Worm (Caenorhabditis elegans) whole organism, L2 larva: Measurements from ENCODE around the gene C46F9.5.
A peak's percentile ranks its signal among the peaks of the same experiment; 100 is the strongest.

Experiments used
- C34F6.9 ChIP-seq: fragments of 150-350 bp; optimal IDR thresholded peaks from 2 replicates; lab custom pipeline; 2014; ENCODE audit warnings: missing biosample characterization, missing genetic modification characterization
- R02D3.7 ChIP-seq: fragments of 150-350 bp; optimal IDR thresholded peaks from 2 replicates; lab custom pipeline; 2014; ENCODE audit warnings: missing biosample characterization, missing genetic modification characterization
- ZK546.5 ChIP-seq: sonication (generic microtip); optimal IDR thresholded peaks from 2 replicates; lab custom pipeline; 2017; ENCODE audit warnings: missing biosample characterization, missing genetic modification characterization
- alr-1 ChIP-seq: fragments of 150-350 bp; optimal IDR thresholded peaks from 2 replicates; lab custom pipeline; 2014; ENCODE audit warnings: missing biosample characterization, missing genetic modification characterization
- aly-2 ChIP-seq: fragments of 150-350 bp; optimal IDR thresholded peaks from 2 replicates; lab custom pipeline; 2014; ENCODE audit warnings: missing biosample characterization, missing genetic modification characterization
- ama-1 ChIP-seq: fragments of 150-350 bp; optimal IDR thresholded peaks from 2 replicates; lab custom pipeline; 2018; ENCODE audit warnings: inconsistent platforms
- blmp-1 ChIP-seq: sonication (generic microtip); optimal IDR thresholded peaks from 2 replicates; lab custom pipeline; 2017; ENCODE audit warnings: missing genetic modification characterization, mild to moderate bottlenecking, missing compliant biosample characterization, antibody characterized with exemption, moderate library complexity; ENCODE audit not compliant: insufficient read depth
- ceh-16 ChIP-seq: fragments of 150-350 bp; optimal IDR thresholded peaks from 2 replicates; lab custom pipeline; 2014; ENCODE audit warnings: missing biosample characterization, missing genetic modification characterization
- ceh-82 ChIP-seq: fragments of 150-350 bp; optimal IDR thresholded peaks from 2 replicates; lab custom pipeline; 2014; ENCODE audit warnings: missing biosample characterization, missing genetic modification characterization
- crh-2 ChIP-seq: sonication (generic microtip); optimal IDR thresholded peaks from 2 replicates; lab custom pipeline; 2017; ENCODE audit warnings: missing biosample characterization, missing genetic modification characterization
- dmd-4 ChIP-seq: sonication (generic microtip); optimal IDR thresholded peaks from 2 replicates; lab custom pipeline; 2017; ENCODE audit warnings: missing biosample characterization, missing genetic modification characterization
- egl-27 ChIP-seq: sonication (generic microtip); optimal IDR thresholded peaks from 3 replicates; lab custom pipeline; 2017; ENCODE audit warnings: missing biosample characterization, missing genetic modification reagents, missing genetic modification characterization
- elt-1 ChIP-seq: fragments of 150-350 bp; optimal IDR thresholded peaks from 2 replicates; lab custom pipeline; 2014; ENCODE audit warnings: missing biosample characterization, missing genetic modification characterization
- elt-3 ChIP-seq: sonication (generic microtip); optimal IDR thresholded peaks from 2 replicates; lab custom pipeline; 2017; ENCODE audit warnings: missing biosample characterization, missing genetic modification characterization
- fos-1 ChIP-seq: fragments of 150-350 bp; optimal IDR thresholded peaks from 2 replicates; lab custom pipeline; 2014; ENCODE audit warnings: missing biosample characterization, missing genetic modification characterization
- lin-11 ChIP-seq: fragments of 150-350 bp; sonication (generic microtip); optimal IDR thresholded peaks from 2 replicates; lab custom pipeline; 2014; ENCODE audit warnings: missing biosample characterization, missing genetic modification characterization, inconsistent platforms, mixed read lengths
- lin-13 ChIP-seq: fragments of 150-350 bp; optimal IDR thresholded peaks from 2 replicates; lab custom pipeline; 2014; ENCODE audit warnings: missing biosample characterization, missing genetic modification reagents, missing genetic modification characterization
- lin-39 ChIP-seq: fragments of 150-350 bp; optimal IDR thresholded peaks from 2 replicates; lab custom pipeline; 2014; ENCODE audit warnings: missing biosample characterization, missing genetic modification reagents, missing genetic modification characterization
- lsy-2 ChIP-seq, 2 experiments: fragments of 150-350 bp in 1 of 2; sonication (generic microtip) in 1 of 2; optimal IDR thresholded peaks; 2 replicates each; lab custom pipeline; 2014 to 2017; ENCODE audit warnings: missing biosample characterization in 2 of 2, missing genetic modification characterization in 2 of 2
- mab-5 ChIP-seq: fragments of 150-350 bp; optimal IDR thresholded peaks from 2 replicates; lab custom pipeline; 2014; ENCODE audit warnings: missing biosample characterization, missing genetic modification characterization
- nhr-11 ChIP-seq: fragments of 150-350 bp; optimal IDR thresholded peaks from 2 replicates; lab custom pipeline; 2014; ENCODE audit warnings: missing biosample characterization, missing genetic modification characterization
- nhr-12 ChIP-seq: fragments of 150-350 bp; optimal IDR thresholded peaks from 2 replicates; lab custom pipeline; 2014; ENCODE audit warnings: missing biosample characterization, missing genetic modification characterization
- nhr-129 ChIP-seq: fragments of 150-350 bp; optimal IDR thresholded peaks from 2 replicates; lab custom pipeline; 2014; ENCODE audit warnings: missing biosample characterization, missing genetic modification characterization
- nhr-21 ChIP-seq: fragments of 150-350 bp; optimal IDR thresholded peaks from 2 replicates; lab custom pipeline; 2014; ENCODE audit warnings: missing biosample characterization, missing genetic modification characterization
- nhr-237 ChIP-seq: fragments of 150-350 bp; optimal IDR thresholded peaks from 2 replicates; lab custom pipeline; 2014; ENCODE audit warnings: missing biosample characterization, missing genetic modification characterization
- nhr-6 ChIP-seq: fragments of 150-350 bp; optimal IDR thresholded peaks from 2 replicates; lab custom pipeline; 2014; ENCODE audit warnings: missing biosample characterization, missing genetic modification characterization
- nhr-77 ChIP-seq: fragments of 150-350 bp; optimal IDR thresholded peaks from 2 replicates; lab custom pipeline; 2014; ENCODE audit warnings: missing biosample characterization, missing genetic modification characterization
- peb-1 ChIP-seq: fragments of 150-350 bp; optimal IDR thresholded peaks from 2 replicates; lab custom pipeline; 2014; ENCODE audit warnings: missing biosample characterization, missing genetic modification characterization
- sem-4 ChIP-seq: fragments of 150-350 bp; optimal IDR thresholded peaks from 2 replicates; lab custom pipeline; 2014; ENCODE audit warnings: missing biosample characterization, missing genetic modification reagents, missing genetic modification characterization
- skn-1 ChIP-seq: sonication (generic microtip); optimal IDR thresholded peaks from 2 replicates; lab custom pipeline; 2017; ENCODE audit warnings: missing biosample characterization, missing genetic modification characterization
- sma-9 ChIP-seq, 2 experiments: fragments of 150-350 bp in 1 of 2; sonication (generic microtip) in 1 of 2; optimal IDR thresholded peaks; 2 replicates each; lab custom pipeline; 2014 to 2016; ENCODE audit warnings: missing genetic modification characterization in 2 of 2, mild to moderate bottlenecking in 1 of 2, missing biosample characterization in 1 of 2, missing compliant biosample characterization in 1 of 2, missing genetic modification reagents in 1 of 2, moderate library complexity in 1 of 2
- snpc-4 ChIP-seq: fragments of 150-350 bp; optimal IDR thresholded peaks from 2 replicates; lab custom pipeline; 2014; ENCODE audit warnings: missing biosample characterization, missing genetic modification characterization
- unc-39 ChIP-seq: fragments of 150-350 bp; optimal IDR thresholded peaks from 2 replicates; lab custom pipeline; 2014; ENCODE audit warnings: missing biosample characterization, missing genetic modification characterization
- unc-55 ChIP-seq: fragments of 150-350 bp; sonication (generic microtip); optimal IDR thresholded peaks from 3 replicates; lab custom pipeline; 2014; ENCODE audit warnings: missing biosample characterization, missing genetic modification reagents, missing genetic modification characterization
- zag-1 ChIP-seq: fragments of 150-350 bp; optimal IDR thresholded peaks from 2 replicates; lab custom pipeline; 2014; ENCODE audit warnings: missing biosample characterization, missing genetic modification characterization
- ztf-1 ChIP-seq: fragments of 200-800 bp; sonication (Bioruptor generic); conservative IDR thresholded peaks from 2 replicates; pipeline ENCODE4 v1.3.6; 2022; ENCODE audit warnings: missing genetic modification characterization, missing compliant biosample characterization
- ztf-11 ChIP-seq: sonication (generic microtip); optimal IDR thresholded peaks from 2 replicates; lab custom pipeline; 2017; ENCODE audit warnings: missing biosample characterization, missing genetic modification characterization

C46F9.5 gene

DNA sequence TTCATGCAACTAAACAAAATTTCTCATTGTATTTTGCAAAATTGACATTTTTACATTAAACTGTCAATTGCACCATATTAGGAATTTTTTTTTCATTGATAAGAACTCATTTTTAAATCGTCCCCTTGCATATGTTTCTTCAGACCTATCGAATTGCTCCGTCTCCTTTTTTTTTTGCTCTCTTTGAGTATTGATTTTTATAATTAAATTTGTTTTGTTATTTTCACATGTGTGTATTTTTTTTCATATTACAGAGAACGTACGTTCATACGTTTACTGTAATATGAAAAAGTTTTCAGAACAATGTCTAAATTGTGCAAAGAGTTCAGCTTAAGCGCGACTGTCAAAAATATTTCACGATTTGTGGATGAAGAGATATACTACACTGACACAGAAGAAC lies 26.3 kb upstream of the C46F9.5 start, which contains the start of gene math-14:
math-14 (plus strand) TSS at position 301 of the 400 bp plus-strand sequence.
- TF ChIP-seq egl-27 (no peak), lin-39 (tag; lab: Kevin White, UChicago) (no peak), unc-55 (GFP tag; lab: Kevin White, UChicago) (no peak), crh-2 (tag; lab: Kevin White, UChicago) (no peak), nhr-6 (tag; lab: Kevin White, UChicago) (no peak), peb-1 (no peak), sem-4 (tag; lab: Kevin White, UChicago) (no peak), ceh-82 (tag; lab: Kevin White, UChicago) (no peak), sma-9 (GFP tag; optimal IDR thresholded peaks at IDR 0.05; lab: Kevin White, UChicago) (no peak), sma-9 (tag; optimal IDR thresholded peaks at IDR 0.05; lab: Kevin White, UChicago) (no peak), elt-3 (tag; lab: Kevin White, UChicago) (no peak)

DNA sequence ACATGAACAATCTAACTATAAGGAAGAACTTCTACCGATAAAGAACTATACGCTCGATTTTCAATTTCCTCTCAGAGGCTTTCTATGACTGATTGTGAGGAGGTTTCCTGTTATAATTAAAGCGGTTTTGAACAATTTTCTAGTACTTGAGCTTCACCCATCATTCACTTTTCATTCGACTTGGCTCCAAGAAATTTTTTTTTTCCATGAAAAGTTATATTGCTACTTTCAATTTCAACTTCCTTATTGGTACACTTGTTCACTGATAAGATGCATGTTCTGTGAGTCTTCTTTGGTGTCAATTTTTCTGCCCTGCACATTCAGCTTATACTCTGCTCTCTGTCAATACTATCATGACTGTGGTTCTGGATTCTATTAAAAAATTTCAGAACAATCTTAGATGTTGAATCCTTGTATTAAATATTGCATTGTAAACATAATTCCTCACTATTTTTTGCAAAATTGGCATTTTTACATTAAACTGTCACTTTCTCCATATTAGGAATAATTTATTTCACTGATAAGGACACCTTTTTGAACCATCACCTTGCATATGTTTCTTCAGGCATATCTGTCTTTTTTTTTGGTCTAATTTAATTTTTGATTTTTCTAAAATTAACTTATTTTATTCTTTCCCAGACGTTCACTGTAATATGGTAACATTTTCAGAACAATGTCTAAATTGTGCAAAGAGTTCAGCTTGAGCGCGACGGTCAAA lies 24.3 kb upstream of the C46F9.5 start, which contains the start of gene math-10:
math-10 (plus strand) TSS at position 668 of the 718 bp plus-strand sequence.
- TF ChIP-seq nhr-12 (tag; lab: Kevin White, UChicago) (no peak), fos-1 (tag; lab: Kevin White, UChicago) (peak; percentile 24), crh-2 (tag; lab: Kevin White, UChicago) (peak; percentile 7), blmp-1 (tag; lab: Kevin White, UChicago) (no peak)
- TF ChIP-seq, all 48 proteins: peak for 2

ce11 chrII:1875658-1876057 lies 19.7 kb upstream of the C46F9.5 start, which contains the start of gene math-13:
math-13 (plus strand) TSS chrII:1875958.
- TF ChIP-seq elt-1 (tag; lab: Kevin White, UChicago) (no peak), lin-39 (tag; lab: Kevin White, UChicago) (no peak), nhr-129 (tag; lab: Kevin White, UChicago) (no peak), mab-5 (tag; lab: Kevin White, UChicago) (no peak), nhr-77 (tag; lab: Kevin White, UChicago) (no peak), lsy-2 (tag; optimal IDR thresholded peaks at IDR 0.05; lab: Kevin White, UChicago) (no peak), nhr-12 (tag; lab: Kevin White, UChicago) (no peak), ztf-11 (tag; lab: Kevin White, UChicago) (no peak), C34F6.9 (tag; lab: Kevin White, UChicago) (no peak)
- TF ChIP-seq, all 48 proteins: peak for 0

- TF ChIP-seq nhr-129 (tag; lab: Kevin White, UChicago), result no peak
- TF ChIP-seq lsy-2 (tag; optimal IDR thresholded peaks at IDR 0.05; lab: Kevin White, UChicago), result no peak
- TF ChIP-seq sem-4 (tag; lab: Kevin White, UChicago), result no peak
- TF ChIP-seq lin-11 (tag; lab: Kevin White, UChicago), result no peak
- TF ChIP-seq lin-13 (GFP tag; lab: Kevin White, UChicago), result no peak
- no peak for TF ChIP-seq nhr-6 (tag; lab: Kevin White, UChicago)
- TF ChIP-seq crh-2 (tag; lab: Kevin White, UChicago), result no peak
- TF ChIP-seq skn-1 (tag; lab: Kevin White, UChicago), result no peak
- TF ChIP-seq aly-2 (tag; lab: Kevin White, UChicago), result no peak
- no peak for TF ChIP-seq alr-1 (tag; lab: Kevin White, UChicago)
- no peak for TF ChIP-seq R02D3.7
- TF ChIP-seq nhr-77 (tag; lab: Kevin White, UChicago), result no peak
- no peak for TF ChIP-seq unc-39 (tag; lab: Kevin White, UChicago)
- TF ChIP-seq nhr-11 (tag; lab: Kevin White, UChicago), result no peak
- TF ChIP-seq ama-1 (lab: Kevin White, UChicago), result no peak
These were observed 16.7 kb upstream of the C46F9.5 start, which contains the start of gene math-16 for ce11 chrII:1878663-1879062. math-16 (minus strand) TSS chrII:1878763.

DNA sequence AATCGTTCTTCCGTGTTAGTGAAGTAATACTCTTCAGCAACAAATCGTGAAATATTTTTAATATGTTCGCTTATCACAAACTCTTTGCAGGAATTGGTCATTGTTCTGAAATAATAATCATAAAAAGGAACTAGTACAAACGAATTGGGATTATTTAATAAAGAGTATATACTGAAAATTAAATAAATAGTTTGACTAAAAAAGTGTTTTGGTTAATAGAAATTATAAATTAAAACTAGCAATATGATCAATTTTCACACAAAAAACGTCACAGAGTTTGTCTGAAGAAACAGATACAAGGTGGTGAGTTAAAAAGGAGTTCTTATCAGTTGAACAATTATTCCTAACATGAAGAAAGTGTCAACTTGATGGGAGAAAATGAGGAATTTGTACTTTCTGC lies 12.7 kb upstream of the C46F9.5 start, which contains the start of gene math-5:
math-5 (minus strand) TSS at position 101 of the 400 bp plus-strand sequence.
- TF ChIP-seq dmd-4 (tag; lab: Kevin White, UChicago), result no peak
- no peak for TF ChIP-seq nhr-21 (tag; lab: Kevin White, UChicago)
- no peak for TF ChIP-seq ZK546.5
- no peak for TF ChIP-seq ceh-16
- TF ChIP-seq snpc-4 (tag; lab: Kevin White, UChicago), result no peak
- TF ChIP-seq lin-39 (tag; lab: Kevin White, UChicago), result no peak
- TF ChIP-seq fos-1 (tag; lab: Kevin White, UChicago), result no peak
- TF ChIP-seq zag-1 (tag; lab: Kevin White, UChicago), result no peak
- no peak for TF ChIP-seq nhr-237
- TF ChIP-seq nhr-77 (tag; lab: Kevin White, UChicago), result no peak
- no peak for TF ChIP-seq lsy-2 (tag; optimal IDR thresholded peaks at IDR 0.05; lab: Kevin White, UChicago)
- TF ChIP-seq ztf-1 (GFP tag; lab: Robert Waterston, UW), result no peak
- no peak for TF ChIP-seq mab-5 (tag; lab: Kevin White, UChicago)
